Worm (Caenorhabditis elegans): ENCODE results near the gene Y52D5A.2.
"Not testable (repeated sequence)": the region's sequence is repeated elsewhere in the genome, so short reads cannot be mapped to it uniquely, and the experiment has no call there.

The Y52D5A.2 gene

DNA sequence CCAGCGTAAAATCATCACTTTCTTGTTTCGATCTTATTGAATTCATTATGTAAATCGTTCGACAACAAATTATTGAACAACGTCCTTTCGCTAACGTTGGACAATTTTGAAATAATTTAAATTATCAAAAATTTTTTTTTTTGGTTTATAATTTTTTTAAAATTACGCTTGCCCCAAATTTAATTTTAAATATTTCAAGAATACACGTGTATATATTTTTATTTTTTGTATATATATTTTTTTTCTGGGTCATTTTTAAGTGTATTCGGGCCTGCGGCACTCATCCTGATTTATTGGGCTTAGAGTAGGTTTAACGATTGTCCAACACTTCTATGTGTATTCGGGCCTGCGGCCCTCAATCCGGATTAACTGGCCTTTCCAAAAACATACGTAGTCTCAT, at the start of gene Y52D5A.2:
TSS of gene Y52D5A.2 (minus strand) at position 101 of the 400 bp plus-strand sequence.
- not testable (repeated sequence) for TF ChIP-seq F23B12.7 (tag; optimal IDR thresholded peaks at IDR 0.05; ENCODE audit: insufficient read depth); chd-7 (tag; optimal IDR thresholded peaks at IDR 0.05); F55B11.4 (tag; optimal IDR thresholded peaks at IDR 0.05; ENCODE audit: borderline replicate concordance, insufficient read depth)

ce11 chrIV:5507754-5508153, 43.5 kb upstream of the Y52D5A.2 start:
- no peak for TF ChIP-seq ztf-18 (tag; optimal IDR thresholded peaks at IDR 0.05)
- TF ChIP-seq nhr-80 (tag; optimal IDR thresholded peaks at IDR 0.05) = no peak
- TF ChIP-seq atf-7 (tag; optimal IDR thresholded peaks at IDR 0.05) = no peak
- no peak for TF ChIP-seq die-1 (tag; optimal IDR thresholded peaks at IDR 0.05)
- no peak for TF ChIP-seq Y79H2A.3 (GFP tag; conservative IDR thresholded peaks at IDR 0.05)
- no peak for TF ChIP-seq B0336.3 (GFP tag; IDR thresholded peaks at IDR 0.05)
- no peak for TF ChIP-seq ztf-3 (GFP tag; optimal IDR thresholded peaks at IDR 0.05)
- no peak for TF ChIP-seq T07F8.4 (tag; optimal IDR thresholded peaks at IDR 0.05)
- TF ChIP-seq K11D2.4 (GFP tag; IDR thresholded peaks at IDR 0.05) = no peak
- no peak for TF ChIP-seq chd-7 (tag; optimal IDR thresholded peaks at IDR 0.05)
- no peak for TF ChIP-seq F49E8.2 (tag; optimal IDR thresholded peaks at IDR 0.05; ENCODE audit: insufficient read depth)
- TF ChIP-seq unc-62 (GFP tag; optimal IDR thresholded peaks at IDR 0.05) = no peak
- TF ChIP-seq zim-3 (tag; optimal IDR thresholded peaks at IDR 0.05) = no peak
- TF ChIP-seq egl-44 (GFP tag; IDR thresholded peaks at IDR 0.05) = no peak
- no peak for TF ChIP-seq sea-2 (GFP tag; IDR thresholded peaks at IDR 0.05)
- no peak for TF ChIP-seq nhr-90 (tag; optimal IDR thresholded peaks at IDR 0.05)
- TF ChIP-seq ceh-27 (GFP tag; optimal IDR thresholded peaks at IDR 0.05) = no peak
- TF ChIP-seq cebp-2 (GFP tag; IDR thresholded peaks at IDR 0.05) = no peak

DNA sequence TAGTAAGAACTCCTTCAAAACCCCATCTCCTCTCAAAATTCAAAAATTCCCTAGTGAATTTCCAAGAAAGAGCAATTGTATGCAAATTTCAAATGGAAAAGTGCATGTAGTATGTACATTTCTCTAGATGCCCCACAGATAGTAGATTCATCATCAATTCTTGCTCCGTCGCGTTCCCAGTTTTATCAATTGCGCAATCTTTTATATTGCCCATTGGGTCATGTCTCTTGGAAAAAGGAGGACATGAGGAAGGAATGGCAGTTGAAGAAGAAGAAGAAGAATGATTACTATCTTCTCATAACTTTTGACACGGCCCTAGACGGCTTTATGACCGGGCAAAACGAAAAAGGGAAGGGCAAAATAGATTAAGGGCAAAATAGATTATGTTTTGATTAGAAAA, 42.3 kb upstream of the Y52D5A.2 start:
- TF ChIP-seq Y56A3A.18 (GFP tag; IDR thresholded peaks at IDR 0.05) (no peak), F52B5.7 (tag; optimal IDR thresholded peaks at IDR 0.05) (no peak), F10E7.11 (tag; optimal IDR thresholded peaks at IDR 0.05) (no peak), let-526 (GFP tag; IDR thresholded peaks at IDR 0.05) (no peak), zfh-2 (GFP tag; conservative IDR thresholded peaks at IDR 0.05) (no peak), ekl-4 (GFP tag; IDR thresholded peaks at IDR 0.05) (no peak), pha-4 (tag; optimal IDR thresholded peaks at IDR 0.05) (no peak), hlh-12 (tag; optimal IDR thresholded peaks at IDR 0.05) (no peak), egl-18 (GFP tag; IDR thresholded peaks at IDR 0.05) (no peak), rcor-1 (GFP tag; IDR thresholded peaks at IDR 0.05) (no peak), F37B4.10 (GFP tag; IDR thresholded peaks at IDR 0.05) (no peak), xnd-1 (tag; optimal IDR thresholded peaks at IDR 0.05) (no peak), C06A6.2 (GFP tag; conservative IDR thresholded peaks at IDR 0.05) (no peak), ztf-18 (tag; optimal IDR thresholded peaks at IDR 0.05) (no peak)

ce11 chrIV:5502610-5503009, 38.3 kb upstream of the Y52D5A.2 start:
- TF ChIP-seq egrh-3 (GFP tag; IDR thresholded peaks at IDR 0.05) (no peak), nfya-2 (GFP tag; IDR thresholded peaks at IDR 0.05) (no peak), mel-28 (tag; optimal IDR thresholded peaks at IDR 0.05; ENCODE audit: borderline replicate concordance) (no peak), ztf-22 (GFP tag; optimal IDR thresholded peaks at IDR 0.05) (no peak), nhr-90 (tag; optimal IDR thresholded peaks at IDR 0.05) (no peak), D2030.7 (GFP tag; IDR thresholded peaks at IDR 0.05) (no peak), F22D6.2 (tag; optimal IDR thresholded peaks at IDR 0.05) (no peak), ztf-25 (GFP tag; IDR thresholded peaks at IDR 0.05) (no peak), C06A6.2 (GFP tag; conservative IDR thresholded peaks at IDR 0.05) (no peak), Y53G8AR.9 (GFP tag; conservative IDR thresholded peaks at IDR 0.05) (no peak), tbp1 (GFP tag; optimal IDR thresholded peaks at IDR 0.05) (no peak), snpc-1.3 (tag; optimal IDR thresholded peaks at IDR 0.05; ENCODE audit: insufficient read depth) (no peak), atf-7 (tag; optimal IDR thresholded peaks at IDR 0.05) (no peak), T07F8.4 (tag; optimal IDR thresholded peaks at IDR 0.05) (no peak), dox-1 (GFP tag; IDR thresholded peaks at IDR 0.05) (no peak)

Data from whole organism, young adult.